Fruit fly (Drosophila melanogaster) whole organism, embryonic: ENCODE data around the gene dally.

Source experiments
- Aef1 ChIP-seq: fragments of 200-800 bp; sonication (Bioruptor generic); IDR thresholded peaks from 3 replicates; pipeline ENCODE4 v1.3.6; 2022; ENCODE audit warnings: missing biosample characterization, missing genetic modification characterization
- Blimp-1 ChIP-seq: fragments of 200-800 bp; sonication (Bioruptor generic); optimal IDR thresholded peaks from 3 replicates; lab custom pipeline; 2018; ENCODE audit warnings: missing biosample characterization, missing genetic modification characterization, mild to moderate bottlenecking, moderate library complexity, missing genetic modification reagents
- CG10543 ChIP-seq: fragments of 200-800 bp; sonication (Bioruptor generic); optimal IDR thresholded peaks from 3 replicates; lab custom pipeline; 2017; ENCODE audit warnings: missing biosample characterization, mild to moderate bottlenecking, missing genetic modification characterization, moderate library complexity
- CG11093 ChIP-seq: fragments of 200-800 bp; sonication (Bioruptor generic); IDR thresholded peaks from 3 replicates; pipeline ENCODE4 v1.3.6; 2022; ENCODE audit warnings: missing biosample characterization, missing genetic modification characterization
- CG12104 ChIP-seq: fragments of 200-800 bp; sonication (Bioruptor generic); optimal IDR thresholded peaks from 3 replicates; lab custom pipeline; 2016; ENCODE audit warnings: missing biosample characterization, missing genetic modification characterization
- CG12236 ChIP-seq: fragments of 200-800 bp; sonication (Bioruptor generic); optimal IDR thresholded peaks from 2 replicates; lab custom pipeline; 2016; ENCODE audit warnings: missing biosample characterization, missing genetic modification characterization
- CG13123 ChIP-seq: fragments of 200-800 bp; sonication (Bioruptor generic); optimal IDR thresholded peaks from 2 replicates; lab custom pipeline; 2016; ENCODE audit warnings: missing biosample characterization, missing genetic modification characterization
- CG14441 ChIP-seq: fragments of 200-800 bp; sonication (Bioruptor generic); IDR thresholded peaks from 2 replicates; pipeline ENCODE4 v1.3.6; 2022; ENCODE audit warnings: missing biosample characterization, missing genetic modification characterization
- CG14710 ChIP-seq: fragments of 200-800 bp; sonication (Bioruptor generic); optimal IDR thresholded peaks from 3 replicates; lab custom pipeline; 2019; ENCODE audit warnings: missing biosample characterization, mild to moderate bottlenecking, missing genetic modification characterization, moderate library complexity
- CG15269 ChIP-seq: fragments of 200-800 bp; sonication (Bioruptor generic); optimal IDR thresholded peaks from 2 replicates; lab custom pipeline; 2018; ENCODE audit warnings: missing biosample characterization, mild to moderate bottlenecking, missing genetic modification characterization, moderate library complexity
- CG15601 ChIP-seq: fragments of 200-800 bp; sonication (Bioruptor generic); optimal IDR thresholded peaks from 3 replicates; lab custom pipeline; 2019; ENCODE audit warnings: missing biosample characterization, mild to moderate bottlenecking, missing genetic modification characterization, moderate library complexity
- CG17829 ChIP-seq: fragments of 200-800 bp; optimal IDR thresholded peaks from 2 replicates; lab custom pipeline; 2019; ENCODE audit warnings: missing biosample characterization, mild to moderate bottlenecking, missing genetic modification characterization, moderate library complexity
- CG18011 ChIP-seq: fragments of 200-800 bp; sonication (Bioruptor generic); optimal IDR thresholded peaks from 2 replicates; lab custom pipeline; 2017; ENCODE audit warnings: missing biosample characterization, missing genetic modification characterization, mild to moderate bottlenecking, moderate library complexity, missing genotype
- CG2199 ChIP-seq: fragments of 200-800 bp; sonication (Bioruptor generic); IDR thresholded peaks from 3 replicates; pipeline ENCODE4 v1.3.6; 2022; ENCODE audit warnings: missing biosample characterization, missing genetic modification characterization
- CG2202 ChIP-seq: fragments of 200-800 bp; sonication (Bioruptor generic); optimal IDR thresholded peaks from 2 replicates; lab custom pipeline; 2018; ENCODE audit warnings: missing biosample characterization, mild to moderate bottlenecking, missing genetic modification characterization
- CG33213 ChIP-seq: fragments of 200-800 bp; sonication (Bioruptor generic); optimal IDR thresholded peaks from 3 replicates; lab custom pipeline; 2016; ENCODE audit warnings: missing biosample characterization, missing genetic modification characterization
- CG3995 ChIP-seq: fragments of 200-800 bp; sonication (Bioruptor generic); optimal IDR thresholded peaks from 3 replicates; lab custom pipeline; 2016; ENCODE audit warnings: missing biosample characterization, missing genetic modification characterization
- CG6175 ChIP-seq: fragments of 200-800 bp; sonication (Bioruptor generic); IDR thresholded peaks from 3 replicates; pipeline ENCODE4 v1.3.6; 2022; ENCODE audit warnings: missing biosample characterization, missing genetic modification characterization
- CG8765 ChIP-seq: fragments of 200-800 bp; sonication (Bioruptor generic); IDR thresholded peaks from 2 replicates; pipeline ENCODE4 v1.3.6; 2022; ENCODE audit warnings: missing biosample characterization, missing genetic modification characterization
- CG8924 ChIP-seq: fragments of 200-800 bp; optimal IDR thresholded peaks from 3 replicates; lab custom pipeline; 2019; ENCODE audit warnings: missing biosample characterization, mild to moderate bottlenecking, missing genetic modification characterization, moderate library complexity
- CG8944 ChIP-seq: fragments of 200-800 bp; sonication (Bioruptor generic); optimal IDR thresholded peaks from 3 replicates; lab custom pipeline; 2016; ENCODE audit warnings: missing biosample characterization, missing genetic modification characterization
- CG9437 ChIP-seq: fragments of 200-800 bp; sonication (Bioruptor generic); optimal IDR thresholded peaks from 2 replicates; lab custom pipeline; 2018; ENCODE audit warnings: missing biosample characterization, mild to moderate bottlenecking, missing genetic modification characterization
- CTCF ChIP-seq: fragments of 200-800 bp; sonication (Bioruptor generic); optimal IDR thresholded peaks from 2 replicates; lab custom pipeline; 2017; ENCODE audit warnings: missing biosample characterization, mild to moderate bottlenecking, missing genetic modification characterization, moderate library complexity
- CoRest ChIP-seq: fragments of 200-800 bp; sonication (Bioruptor generic); optimal IDR thresholded peaks from 3 replicates; lab custom pipeline; 2018; ENCODE audit warnings: missing biosample characterization, mild to moderate bottlenecking, missing genetic modification characterization, moderate library complexity
- E2f2 ChIP-seq: fragments of 200-800 bp; sonication (Bioruptor generic); IDR thresholded peaks from 2 replicates; pipeline ENCODE4 v1.3.6; 2022; ENCODE audit warnings: missing biosample characterization, missing genetic modification characterization
- Ets65A ChIP-seq: fragments of 200-800 bp; sonication (Bioruptor generic); peaks from one replicate; lab custom pipeline; 2016; ENCODE audit warnings: missing biosample characterization, missing genetic modification characterization
- H2.0 ChIP-seq: fragments of 200-800 bp; sonication (Bioruptor generic); IDR thresholded peaks from 2 replicates; pipeline ENCODE4 v1.3.6; 2022; ENCODE audit warnings: missing biosample characterization, missing genetic modification characterization
- Med ChIP-seq: fragments of 200-800 bp; sonication (Bioruptor generic); peaks from one replicate; lab custom pipeline; 2016; ENCODE audit warnings: missing biosample characterization, missing genetic modification characterization, mild to moderate bottlenecking, inconsistent platforms, moderate library complexity
- Ssrp ChIP-seq: fragments of 200-800 bp; sonication (Bioruptor generic); optimal IDR thresholded peaks from 2 replicates; lab custom pipeline; 2018; ENCODE audit warnings: missing biosample characterization, mild to moderate bottlenecking, missing genetic modification characterization, moderate library complexity
- TFAM ChIP-seq: fragments of 200-800 bp; sonication (Bioruptor generic); optimal IDR thresholded peaks from 2 replicates; lab custom pipeline; 2017; ENCODE audit warnings: missing biosample characterization, missing genetic modification characterization, inconsistent platforms
- Taf1 ChIP-seq: fragments of 200-800 bp; sonication (Bioruptor generic); IDR thresholded peaks from 2 replicates; pipeline ENCODE4 v1.3.6; 2022; ENCODE audit warnings: missing biosample characterization, missing genetic modification characterization
- ase ChIP-seq: fragments of 200-800 bp; sonication (Bioruptor generic); IDR thresholded peaks from 3 replicates; pipeline ENCODE4 v1.3.6; 2022; ENCODE audit warnings: missing biosample characterization, missing genetic modification characterization
- chif ChIP-seq, 2 experiments: fragments of 200-800 bp; sonication (Bioruptor generic); optimal IDR thresholded peaks; 3 replicates each; lab custom pipeline; 2016; ENCODE audit warnings: missing biosample characterization in 2 of 2, missing genetic modification characterization in 2 of 2
- crp ChIP-seq, 2 experiments: fragments of 200-800 bp; sonication (Bioruptor generic); optimal IDR thresholded peaks; 2 replicates in 1 of 2; 3 replicates in 1 of 2; lab custom pipeline; 2017; ENCODE audit warnings: missing biosample characterization in 2 of 2, missing genetic modification characterization in 2 of 2, mild to moderate bottlenecking in 1 of 2, moderate library complexity in 1 of 2
- fd96Cb ChIP-seq: fragments of 200-800 bp; sonication (Bioruptor generic); optimal IDR thresholded peaks from 2 replicates; lab custom pipeline; 2018; ENCODE audit warnings: missing biosample characterization, mild to moderate bottlenecking, missing genetic modification characterization, moderate library complexity
- gce ChIP-seq: fragments of 200-800 bp; sonication (Bioruptor generic); IDR thresholded peaks from 3 replicates; pipeline ENCODE4 v1.3.6; 2022; ENCODE audit warnings: missing biosample characterization, missing genetic modification characterization
- grau ChIP-seq: fragments of 200-800 bp; optimal IDR thresholded peaks from 3 replicates; lab custom pipeline; 2019; ENCODE audit warnings: missing biosample characterization, mild to moderate bottlenecking, missing genetic modification characterization, moderate library complexity
- gsb ChIP-seq: fragments of 200-800 bp; sonication (Bioruptor generic); IDR thresholded peaks from 2 replicates; pipeline ENCODE4 v1.3.6; 2022; ENCODE audit warnings: missing biosample characterization, missing genetic modification characterization
- ind ChIP-seq: fragments of 200-800 bp; sonication (Bioruptor generic); optimal IDR thresholded peaks from 3 replicates; lab custom pipeline; 2016; ENCODE audit warnings: missing biosample characterization, missing genetic modification characterization
- insv ChIP-seq, 2 experiments: fragments of 200-800 bp; sonication (Bioruptor generic); optimal IDR thresholded peaks; 3 replicates each; lab custom pipeline; 2016 to 2018; ENCODE audit warnings: missing biosample characterization in 2 of 2, missing genetic modification characterization in 2 of 2
- jigr1 ChIP-seq: fragments of 200-800 bp; sonication (Bioruptor generic); IDR thresholded peaks from 3 replicates; pipeline ENCODE4 v1.3.6; 2022; ENCODE audit warnings: missing biosample characterization, missing genetic modification characterization
- klu ChIP-seq: fragments of 200-800 bp; sonication (Bioruptor generic); IDR thresholded peaks from 2 replicates; pipeline ENCODE4 v1.3.6; 2022; ENCODE audit warnings: missing biosample characterization, missing genetic modification characterization
- lbe ChIP-seq: fragments of 200-800 bp; sonication (Bioruptor generic); optimal IDR thresholded peaks from 2 replicates; lab custom pipeline; 2016; ENCODE audit warnings: missing biosample characterization, mild to moderate bottlenecking, missing genetic modification characterization
- pho ChIP-seq: fragments of 200-800 bp; sonication (Bioruptor generic); optimal IDR thresholded peaks from 2 replicates; lab custom pipeline; 2016; ENCODE audit warnings: missing biosample characterization, missing genetic modification characterization
- pnt ChIP-seq: fragments of 200-800 bp; sonication (Bioruptor generic); optimal IDR thresholded peaks from 3 replicates; lab custom pipeline; 2016; ENCODE audit warnings: missing biosample characterization, missing genetic modification characterization
- rib ChIP-seq: fragments of 200-800 bp; sonication (Bioruptor generic); IDR thresholded peaks from 2 replicates; pipeline ENCODE4 v1.3.6; 2022; ENCODE audit warnings: missing biosample characterization, missing genetic modification characterization
- schlank ChIP-seq: fragments of 200-800 bp; sonication (Bioruptor generic); optimal IDR thresholded peaks from 2 replicates; lab custom pipeline; 2018; ENCODE audit warnings: missing biosample characterization, mild to moderate bottlenecking, missing genetic modification characterization
- shn ChIP-seq: fragments of 200-800 bp; sonication (Bioruptor generic); optimal IDR thresholded peaks from 3 replicates; lab custom pipeline; 2016; ENCODE audit warnings: missing biosample characterization, missing genetic modification characterization
- stc ChIP-seq: fragments of 200-800 bp; sonication (Bioruptor generic); IDR thresholded peaks from 2 replicates; pipeline ENCODE4 v1.3.6; 2022; ENCODE audit warnings: missing biosample characterization, missing genetic modification characterization
- tgo ChIP-seq: fragments of 200-800 bp; sonication (Bioruptor generic); IDR thresholded peaks from 3 replicates; pipeline ENCODE4 v1.3.6; 2022; ENCODE audit warnings: missing biosample characterization, missing genetic modification characterization
- tll ChIP-seq, 2 experiments: fragments of 200-800 bp in 1 of 2; fragments of >200 bp in 1 of 2; sonication (Bioruptor generic) in 1 of 2; optimal IDR thresholded peaks; 2 replicates each; lab custom pipeline; 2017 to 2019; ENCODE audit warnings: missing biosample characterization in 2 of 2, missing genetic modification characterization in 2 of 2, mild to moderate bottlenecking in 1 of 2, moderate library complexity in 1 of 2
- wor ChIP-seq: fragments of 200-800 bp; sonication (Bioruptor generic); IDR thresholded peaks from 2 replicates; pipeline ENCODE4 v1.3.6; 2022; ENCODE audit warnings: missing biosample characterization, missing genetic modification characterization
- z ChIP-seq: fragments of 200-800 bp; sonication (Bioruptor generic); IDR thresholded peaks from 3 replicates; pipeline ENCODE4 v1.3.6; 2022; ENCODE audit warnings: missing biosample characterization, missing genetic modification characterization

The dally gene

DNA sequence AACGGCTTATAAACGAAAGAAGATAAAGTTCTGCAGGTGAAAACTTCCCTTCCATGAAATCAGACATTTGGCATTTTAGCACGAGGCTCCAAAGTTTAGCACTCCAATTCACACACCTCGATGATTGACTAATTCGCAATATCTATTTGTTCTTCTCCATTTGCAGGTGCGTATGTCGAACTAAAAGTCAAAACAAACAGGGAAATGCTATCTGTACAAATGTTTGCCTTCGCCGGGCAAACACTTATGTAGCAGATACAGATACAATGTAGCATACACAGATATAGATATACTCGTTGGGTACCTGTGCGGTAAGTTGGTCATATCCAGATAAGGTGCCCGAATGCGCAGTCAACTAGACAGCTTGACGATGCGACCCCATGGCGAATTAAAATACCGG, 7.6 kb downstream of the dally start (continued):
- TF ChIP-seq CG14441 (GFP tag; lab: Robert Waterston, UW) (no peak), TFAM (no peak), CG10543 (GFP tag; lab: Kevin White, UChicago) (no peak), CG15601 (tag; lab: Kevin White, UChicago) (peak; percentile 39), CoRest (tag; lab: Kevin White, UChicago) (no peak), CG11093 (GFP tag; lab: Robert Waterston, UW) (no peak), klu (GFP tag; lab: Robert Waterston, UW) (no peak), CG12104 (GFP tag; lab: Kevin White, UChicago) (no peak), gce (GFP tag; lab: Robert Waterston, UW) (no peak), jigr1 (GFP tag; lab: Robert Waterston, UW) (no peak), CG18011 (GFP tag; lab: Kevin White, UChicago) (no peak), chif (GFP tag; optimal IDR thresholded peaks at IDR 0.05; lab: Kevin White, UChicago) (no peak), CG3995 (GFP tag; lab: Kevin White, UChicago) (no peak), Blimp-1 (GFP tag; lab: Kevin White, UChicago) (no peak), shn (GFP tag; lab: Kevin White, UChicago) (no peak), gsb (GFP tag; lab: Robert Waterston, UW) (no peak), ase (no peak), tgo (GFP tag; lab: Robert Waterston, UW) (no peak), wor (GFP tag; lab: Robert Waterston, UW) (no peak), CG13123 (GFP tag; lab: Kevin White, UChicago) (no peak), Ssrp (tag; lab: Kevin White, UChicago) (no peak), CG17829 (tag; lab: Kevin White, UChicago) (no peak), CG2199 (no peak), H2.0 (GFP tag; lab: Robert Waterston, UW) (no peak), CG14710 (tag; lab: Kevin White, UChicago) (peak; percentile 28), crp (GFP tag; optimal IDR thresholded peaks at IDR 0.05; lab: Kevin White, UChicago) (no peak), CG12236 (no peak), ind (GFP tag; lab: Kevin White, UChicago) (no peak), stc (GFP tag; lab: Robert Waterston, UW) (no peak), Taf1 (GFP tag; lab: Robert Waterston, UW) (no peak), z (GFP tag; lab: Robert Waterston, UW) (no peak), tll (GFP tag; optimal IDR thresholded peaks at IDR 0.05; lab: Kevin White, UChicago) (peak in 1 of 2 experiments; percentile 23), CTCF (GFP tag; lab: Kevin White, UChicago) (no peak), CG15269 (no peak), lbe (GFP tag; lab: Kevin White, UChicago) (no peak), fd96Cb (tag; lab: Kevin White, UChicago) (no peak), Med (GFP tag; lab: Kevin White, UChicago) (peak; percentile 75), rib (GFP tag; lab: Robert Waterston, UW) (no peak), grau (tag; lab: Kevin White, UChicago) (no peak), CG8924 (tag; lab: Kevin White, UChicago) (peak; percentile 34), Aef1 (GFP tag; lab: Robert Waterston, UW) (no peak), CG6175 (no peak), CG2202 (tag; lab: Kevin White, UChicago) (peak; percentile 65), pho (GFP tag; lab: Kevin White, UChicago) (no peak), pnt (GFP tag; lab: Kevin White, UChicago) (no peak), CG8765 (GFP tag; lab: Robert Waterston, UW) (no peak), E2f2 (GFP tag; lab: Robert Waterston, UW) (peak; percentile 28; the same call in 1 of the 2 replicates), CG8944 (GFP tag; lab: Kevin White, UChicago) (no peak), insv (GFP tag; optimal IDR thresholded peaks at IDR 0.05; lab: Kevin White, UChicago) (no peak), CG9437 (GFP tag; lab: Kevin White, UChicago) (no peak), CG33213 (peak; percentile 25), Ets65A (no peak), schlank (tag; lab: Kevin White, UChicago) (no peak)
